Worm (Caenorhabditis elegans): ENCODE results near the gene icl-1.
A peak's percentile ranks its signal among the peaks of the same experiment; 100 is the strongest.

icl-1 gene

DNA sequence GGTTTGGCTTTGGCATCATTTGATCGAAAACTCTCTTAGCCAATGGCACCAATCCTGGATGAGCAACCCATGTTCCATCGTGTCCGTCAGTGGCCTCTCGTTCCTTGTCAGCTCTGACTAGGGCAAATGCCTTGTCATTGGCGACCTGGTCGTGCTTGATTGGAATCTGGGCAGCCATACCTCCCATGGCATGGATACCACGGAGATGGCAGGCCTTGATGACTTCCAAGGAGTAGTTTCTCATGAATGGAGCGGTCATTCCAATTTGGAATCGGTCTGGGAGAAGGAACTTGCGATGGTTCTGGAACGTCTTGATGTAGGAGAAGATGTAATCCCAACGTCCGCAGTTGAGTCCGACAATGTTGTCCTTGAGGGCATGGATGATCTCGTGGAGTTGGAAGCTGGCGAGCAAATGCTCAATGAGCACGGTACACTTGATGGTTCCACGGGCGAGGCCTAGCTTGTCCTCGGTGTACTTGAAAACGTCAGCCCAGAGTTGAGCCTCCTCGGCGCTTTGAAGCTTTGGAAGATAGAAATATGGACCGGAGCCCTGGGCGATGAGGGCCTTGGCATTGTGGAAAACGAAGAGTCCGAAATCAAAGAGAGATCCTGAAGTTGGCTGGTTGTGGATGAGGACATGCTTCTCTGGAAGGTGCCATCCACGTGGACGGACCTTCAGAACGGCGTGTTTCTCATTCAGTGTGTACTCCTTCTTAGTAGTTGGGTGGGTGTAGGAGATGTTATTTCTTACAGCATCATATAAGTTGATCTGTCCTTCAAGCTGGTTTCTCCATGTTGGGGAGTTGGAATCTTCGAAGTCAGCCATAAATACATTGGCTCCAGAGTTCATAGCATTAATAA, 2.6 kb downstream of the icl-1 start (continued):
- TF ChIP-seq ets-5 (GFP tag; IDR thresholded peaks at IDR 0.05) (no peak), pax-3 (tag; optimal IDR thresholded peaks at IDR 0.05) (no peak), efl-1 (optimal IDR thresholded peaks at IDR 0.05) (no peak), efl-1 (GFP tag; optimal IDR thresholded peaks at IDR 0.05 in 1 of 2) (peak in 1 of 2 experiments; percentile 84), snu-23 (GFP tag; optimal IDR thresholded peaks at IDR 0.05) (peak; percentile 27), fos-1 (tag; optimal IDR thresholded peaks at IDR 0.05) (no peak)

DNA sequence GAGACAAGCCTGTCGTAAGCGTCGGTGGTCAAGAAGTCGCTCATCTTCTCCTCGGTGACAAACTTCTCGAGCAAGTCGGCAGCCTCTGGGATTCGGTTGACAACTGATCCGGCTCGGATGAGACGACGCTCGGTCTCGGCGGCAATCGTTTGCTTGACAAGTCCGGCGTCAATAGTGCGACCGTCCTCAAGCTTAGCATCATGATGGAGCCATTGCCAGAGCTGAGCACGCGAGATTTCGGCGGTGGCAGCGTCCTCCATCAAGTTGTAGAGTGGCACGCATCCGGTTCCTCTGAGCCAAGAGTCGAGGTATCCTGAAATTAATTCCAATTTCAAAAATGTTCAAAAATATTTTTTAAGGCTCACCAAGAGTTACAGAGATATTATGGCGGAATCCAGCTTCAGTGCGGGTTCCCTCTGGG, 3.3 kb downstream of the icl-1 start:
- TF ChIP-seq ama-1 (optimal IDR thresholded peaks at IDR 0.05) (peak; percentile 60), efl-1 (optimal IDR thresholded peaks at IDR 0.05) (no peak), efl-1 (GFP tag; optimal IDR thresholded peaks at IDR 0.05 in 1 of 2) (peak in 1 of 2 experiments; percentile 93), pax-3 (tag; optimal IDR thresholded peaks at IDR 0.05) (no peak), elt-2 (tag; optimal IDR thresholded peaks at IDR 0.05) (peak; percentile 8), rnt-1 (tag; optimal IDR thresholded peaks at IDR 0.05) (peak; percentile 9), lir-3 (tag; optimal IDR thresholded peaks at IDR 0.05; ENCODE audit: poor library complexity) (peak; percentile 10), nhr-11 (tag; optimal IDR thresholded peaks at IDR 0.05) (no peak), ceh-88 (GFP tag; IDR thresholded peaks at IDR 0.05) (no peak), nhr-90 (tag; optimal IDR thresholded peaks at IDR 0.05; ENCODE audit: poor library complexity) (peak; percentile 56), aly-2 (tag; optimal IDR thresholded peaks at IDR 0.05) (peak; percentile 97)

DNA sequence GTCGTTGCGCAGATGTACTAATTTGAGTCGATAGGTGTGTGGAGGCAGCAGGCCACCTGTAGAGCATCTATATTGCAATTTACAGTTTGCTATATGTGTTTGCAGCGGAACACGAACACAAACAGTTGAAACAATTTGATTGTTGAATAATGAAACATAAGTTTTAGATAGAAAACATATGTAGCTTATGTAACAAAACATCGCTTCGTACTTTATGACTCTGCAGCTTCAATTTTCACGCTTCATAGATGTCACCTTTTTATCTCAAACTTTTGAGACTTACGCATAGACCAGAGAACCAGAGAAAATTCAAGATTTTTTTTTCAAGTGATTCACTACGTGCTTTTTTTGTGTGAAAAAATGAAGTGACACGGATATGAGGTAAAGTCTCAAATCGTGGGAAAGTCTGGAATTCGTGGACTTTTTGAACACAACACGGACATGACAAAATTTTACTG, 3.9 kb downstream of the icl-1 start, which contains the start of gene fbxb-72:
TSS of gene fbxb-72 (minus strand) at position 58 of the 458 bp plus-strand sequence.
- TF ChIP-seq lin-13 (GFP tag; optimal IDR thresholded peaks at IDR 0.05) (no peak), ceh-82 (tag; optimal IDR thresholded peaks at IDR 0.05) (no peak), efl-1 (optimal IDR thresholded peaks at IDR 0.05) (peak; percentile 37 to 38), efl-1 (GFP tag; optimal IDR thresholded peaks at IDR 0.05 in 1 of 2) (peak in 1 of 2 experiments; percentile 95), sox-4 (tag; optimal IDR thresholded peaks at IDR 0.05) (no peak), nhr-12 (tag; optimal IDR thresholded peaks at IDR 0.05) (no peak), nhr-84 (tag; optimal IDR thresholded peaks at IDR 0.05) (peak; percentile 59), jun-1 (tag; optimal IDR thresholded peaks at IDR 0.05) (peak; percentile 48), elt-3 (tag; optimal IDR thresholded peaks at IDR 0.05) (peak in 2 of 6 experiments; percentile 12 to 20), unc-130 (tag; optimal IDR thresholded peaks at IDR 0.05) (no peak), ceh-8 (GFP tag; optimal IDR thresholded peaks at IDR 0.05) (no peak), nhr-85 (tag) (no peak), lin-15B (tag; optimal IDR thresholded peaks at IDR 0.05) (no peak), unc-62 (GFP tag; optimal IDR thresholded peaks at IDR 0.05) (no peak), nhr-76 (tag; optimal IDR thresholded peaks at IDR 0.05) (no peak), hpl-2 (GFP tag; optimal IDR thresholded peaks at IDR 0.05) (peak; percentile 75), aly-2 (tag; optimal IDR thresholded peaks at IDR 0.05) (peak; percentile 100), unc-98 (GFP tag; IDR thresholded peaks at IDR 0.05) (no peak), F16B12.6 (tag; optimal IDR thresholded peaks at IDR 0.05) (no peak), skn-1 (tag; optimal IDR thresholded peaks at IDR 0.05) (no peak), alr-1 (tag; optimal IDR thresholded peaks at IDR 0.05; ENCODE audit: borderline replicate concordance) (no peak), nhr-11 (tag; optimal IDR thresholded peaks at IDR 0.05) (peak; percentile 17), C16A3.4 (tag; optimal IDR thresholded peaks at IDR 0.05) (peak; percentile 92), blmp-1 (tag; optimal IDR thresholded peaks at IDR 0.05) (no peak), nhr-237 (tag; optimal IDR thresholded peaks at IDR 0.05) (no peak), pax-3 (tag; optimal IDR thresholded peaks at IDR 0.05) (no peak), hlh-17 (GFP tag; optimal IDR thresholded peaks at IDR 0.05; ENCODE audit: borderline replicate concordance) (no peak), lin-14 (GFP tag; optimal IDR thresholded peaks at IDR 0.05) (peak; percentile 71), ztf-11 (tag; optimal IDR thresholded peaks at IDR 0.05) (peak in 1 of 2 experiments; percentile 5), zip-4 (GFP tag; optimal IDR thresholded peaks at IDR 0.05) (peak; percentile 23), fkh-4 (tag; optimal IDR thresholded peaks at IDR 0.05; ENCODE audit: borderline replicate concordance) (no peak), ceh-90 (tag; optimal IDR thresholded peaks at IDR 0.05) (no peak), lsy-2 (tag; optimal IDR thresholded peaks at IDR 0.05) (peak; percentile 51 to 58), snpc-4 (tag; optimal IDR thresholded peaks at IDR 0.05) (no peak), tbx-2 (tag; optimal IDR thresholded peaks at IDR 0.05) (peak; percentile 69), lin-35 (GFP tag; optimal IDR thresholded peaks at IDR 0.05) (peak in 1 of 2 experiments; percentile 85), ceh-88 (GFP tag; IDR thresholded peaks at IDR 0.05) (peak; percentile 38; the same call in 1 of the 2 replicates), isw-1 (GFP tag; IDR thresholded peaks at IDR 0.05) (no peak)

Measured in whole organism, L1 larva.